Fruit fly (Drosophila melanogaster) whole organism, wandering third instar larva: Measurements from ENCODE around the gene CG11779.

Experiments used
- Abd-B ChIP-seq: fragments of >200 bp; optimal IDR thresholded peaks from 2 replicates; lab custom pipeline; 2017; ENCODE audit warnings: missing biosample characterization, missing genetic modification characterization
- Hnf4 ChIP-seq: fragments of 200-800 bp; sonication (Bioruptor generic); optimal IDR thresholded peaks from 2 replicates; lab custom pipeline; 2016; ENCODE audit warnings: missing biosample characterization, mild to moderate bottlenecking, missing genetic modification characterization
- Hr78 ChIP-seq: fragments of >200 bp; optimal IDR thresholded peaks from 2 replicates; lab custom pipeline; 2017; ENCODE audit warnings: missing biosample characterization, missing genetic modification characterization
- Jra ChIP-seq: sonication (Bioruptor generic); optimal IDR thresholded peaks from 2 replicates; lab custom pipeline; 2016; ENCODE audit warnings: missing biosample characterization, missing genetic modification characterization
- OdsH ChIP-seq: fragments of 200-800 bp; sonication (Bioruptor generic); optimal IDR thresholded peaks from 2 replicates; lab custom pipeline; 2016; ENCODE audit warnings: missing biosample characterization, mild to moderate bottlenecking, missing genetic modification characterization
- Rel ChIP-seq, 2 experiments: fragments of 200-800 bp; sonication (Bioruptor generic) in 1 of 2; optimal IDR thresholded peaks; 2 replicates in 1 of 2; 3 replicates in 1 of 2; lab custom pipeline; 2016 to 2019; ENCODE audit warnings: mild to moderate bottlenecking in 2 of 2, missing biosample characterization in 2 of 2, missing genetic modification characterization in 2 of 2, moderate library complexity in 1 of 2
- dsf ChIP-seq: sonication (Bioruptor generic); optimal IDR thresholded peaks from 2 replicates; lab custom pipeline; 2016; ENCODE audit warnings: missing biosample characterization, missing genetic modification characterization, borderline replicate concordance
- h ChIP-seq: fragments of 200-800 bp; sonication (Bioruptor generic); optimal IDR thresholded peaks from 3 replicates; lab custom pipeline; 2016; ENCODE audit warnings: missing biosample characterization, mild to moderate bottlenecking, missing genetic modification characterization
- jim ChIP-seq: fragments of 175-275, 200-325 bp; sonication (Bioruptor generic); optimal IDR thresholded peaks from 2 replicates; lab custom pipeline; 2016; ENCODE audit warnings: missing biosample characterization, mild to moderate bottlenecking, missing genetic modification characterization
- usp ChIP-seq: fragments of >200 bp; optimal IDR thresholded peaks from 2 replicates; lab custom pipeline; 2017; ENCODE audit warnings: missing biosample characterization, missing genetic modification characterization

dm6 chr3R:19176700-19177099 lies 17.0 kb upstream of the CG11779 start, which contains the start of gene CG14282:
- TF ChIP-seq usp (GFP tag; lab: Kevin White, UChicago) (no peak), Hnf4 (GFP tag; lab: Kevin White, UChicago) (no peak), Rel (GFP tag; optimal IDR thresholded peaks at IDR 0.05; lab: Kevin White, UChicago) (no peak), Rel (tag; optimal IDR thresholded peaks at IDR 0.05; lab: Kevin White, UChicago) (no peak), jim (GFP tag; lab: Kevin White, UChicago) (no peak), dsf (no peak), h (GFP tag; lab: Kevin White, UChicago) (no peak), Jra (GFP tag; lab: Kevin White, UChicago) (no peak), Abd-B (no peak), Hr78 (GFP tag; lab: Kevin White, UChicago) (no peak), OdsH (GFP tag; lab: Kevin White, UChicago) (no peak)
